Worm (Caenorhabditis elegans): Measurements from ENCODE around the gene T01G1.2.

T01G1.2 gene

DNA sequence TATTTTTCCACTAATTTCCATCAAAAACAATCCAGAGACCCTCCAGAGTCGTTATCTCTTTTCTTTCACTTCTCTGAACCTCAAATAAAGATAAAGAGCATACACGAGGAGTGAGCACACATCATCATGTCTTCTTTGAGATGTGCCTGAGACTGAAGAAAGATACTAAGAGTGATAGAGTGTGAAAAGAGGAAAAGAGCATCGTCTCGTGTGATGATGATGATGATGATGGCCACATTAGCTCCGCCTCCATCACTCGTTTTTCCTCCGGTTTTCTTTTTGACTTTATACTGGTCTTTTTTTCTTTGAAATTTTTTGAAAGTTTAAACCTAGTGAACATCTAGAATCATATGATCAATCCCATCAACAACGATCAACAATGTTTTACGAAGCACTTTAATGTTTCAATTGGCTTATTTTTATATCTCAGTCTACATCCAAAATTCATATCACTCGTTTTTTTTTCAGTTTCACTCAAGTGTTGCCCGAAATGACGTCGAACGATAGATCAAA, at the start of gene T01G1.2:
T01G1.2 (plus strand) TSS at position 463 of the 513 bp plus-strand sequence.
- TF ChIP-seq elt-3 (tag; optimal IDR thresholded peaks at IDR 0.05) (no peak), skn-1 (tag; optimal IDR thresholded peaks at IDR 0.05) (peak; percentile 29), elt-2 (tag; optimal IDR thresholded peaks at IDR 0.05) (no peak), hmg-11 (tag; optimal IDR thresholded peaks at IDR 0.05) (peak; percentile 15), lin-39 (tag; optimal IDR thresholded peaks at IDR 0.05) (peak; percentile 87), aly-2 (tag; optimal IDR thresholded peaks at IDR 0.05) (no peak), unc-62 (GFP tag; optimal IDR thresholded peaks at IDR 0.05) (no peak), elt-1 (tag; optimal IDR thresholded peaks at IDR 0.05) (peak; percentile 56), pha-4 (tag; optimal IDR thresholded peaks at IDR 0.05) (no peak), lin-15B (tag; optimal IDR thresholded peaks at IDR 0.05) (no peak), nfya-1 (tag; optimal IDR thresholded peaks at IDR 0.05; ENCODE audit: insufficient read depth) (peak; percentile 59), lsy-12 (tag; optimal IDR thresholded peaks at IDR 0.05) (no peak), sea-2 (GFP tag; optimal IDR thresholded peaks at IDR 0.05) (no peak), nhr-76 (tag; optimal IDR thresholded peaks at IDR 0.05) (no peak), ceh-82 (tag; optimal IDR thresholded peaks at IDR 0.05) (no peak), egl-5 (tag; optimal IDR thresholded peaks at IDR 0.05) (peak; percentile 62), daf-12 (tag; optimal IDR thresholded peaks at IDR 0.05) (no peak), nhr-25 (tag; optimal IDR thresholded peaks at IDR 0.05) (no peak)

DNA sequence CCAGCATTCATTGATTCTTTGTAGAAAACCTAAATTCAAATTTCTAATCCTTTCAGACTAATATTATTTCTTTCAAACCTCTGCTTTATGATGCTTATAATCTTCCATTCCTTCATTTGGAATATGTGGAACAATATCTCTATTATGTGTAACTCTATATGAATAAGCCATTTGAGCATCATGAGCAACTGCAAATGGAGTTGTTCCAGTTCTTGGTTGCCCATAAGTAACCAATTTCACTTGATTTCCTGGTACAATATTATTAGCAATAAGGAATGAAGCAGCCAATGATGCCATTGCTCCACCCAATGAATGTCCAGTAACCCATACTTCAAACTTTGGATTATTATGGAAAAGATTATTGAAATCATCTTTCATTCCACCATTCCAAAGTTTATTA, 49.2 kb upstream of the T01G1.2 start:
- TF ChIP-seq mdl-1 (tag; optimal IDR thresholded peaks at IDR 0.05) (no peak), skn-1 (tag; optimal IDR thresholded peaks at IDR 0.05) (no peak), jun-1 (tag; optimal IDR thresholded peaks at IDR 0.05) (no peak), nhr-43 (tag; optimal IDR thresholded peaks at IDR 0.05; ENCODE audit: poor library complexity, severe bottlenecking) (no peak), nhr-28 (tag; optimal IDR thresholded peaks at IDR 0.05) (no peak), lin-39 (tag; optimal IDR thresholded peaks at IDR 0.05) (no peak), fkh-10 (GFP tag; optimal IDR thresholded peaks at IDR 0.05) (no peak), nhr-237 (tag; optimal IDR thresholded peaks at IDR 0.05) (no peak)

DNA sequence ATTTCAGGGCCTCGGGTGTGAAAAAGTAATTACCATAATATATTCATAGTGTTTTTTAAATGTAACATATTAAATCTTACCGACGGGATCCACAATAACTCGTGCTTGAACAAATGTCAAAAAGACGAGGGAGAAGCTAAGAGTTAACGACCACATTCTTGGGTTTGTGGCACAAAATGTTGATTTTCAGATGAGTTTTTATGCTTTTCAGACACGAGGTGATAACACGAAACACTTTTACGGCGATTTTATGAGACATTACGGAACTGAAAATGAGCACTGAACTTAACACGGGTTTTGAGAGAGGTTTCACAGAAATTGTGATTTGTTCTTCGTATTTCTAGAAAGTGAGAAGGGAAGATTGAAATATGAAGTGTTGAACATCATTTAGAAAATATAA, 47.7 kb upstream of the T01G1.2 start, which contains the start of gene B0035.13:
B0035.13 (minus strand) TSS at position 173 of the 400 bp plus-strand sequence.
- TF ChIP-seq elt-2 (tag; optimal IDR thresholded peaks at IDR 0.05) (peak; percentile 61), ceh-28 (tag; optimal IDR thresholded peaks at IDR 0.05) (no peak)

DNA sequence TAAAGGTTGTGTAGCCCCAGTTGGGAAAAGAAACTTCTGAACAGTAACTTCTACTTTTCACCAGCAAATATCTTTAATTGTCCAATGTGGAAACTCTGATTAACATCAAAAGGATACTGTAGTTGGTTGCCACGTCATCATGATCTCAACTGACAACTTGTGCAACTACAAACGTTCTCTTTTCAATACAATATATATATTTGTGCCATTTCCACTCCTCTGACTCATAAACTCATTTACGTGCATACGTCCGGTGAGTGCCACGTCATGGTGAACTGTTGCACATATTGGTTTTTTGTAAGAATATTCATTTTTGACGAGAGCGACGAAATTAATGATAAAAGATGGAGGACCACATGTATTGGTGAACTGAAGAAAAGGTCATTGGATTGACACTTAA, 46.4 kb upstream of the T01G1.2 start:
- peak; percentile 16 for TF ChIP-seq pha-4 (tag; optimal IDR thresholded peaks at IDR 0.05)
- TF ChIP-seq lsy-12 (tag; optimal IDR thresholded peaks at IDR 0.05): peak; percentile 42
- no peak for TF ChIP-seq mdl-1 (tag; optimal IDR thresholded peaks at IDR 0.05)
- no peak for TF ChIP-seq ztf-11 (tag; optimal IDR thresholded peaks at IDR 0.05)
- TF ChIP-seq nhr-28 (tag; optimal IDR thresholded peaks at IDR 0.05): no peak
- TF ChIP-seq daf-12 (tag; optimal IDR thresholded peaks at IDR 0.05): no peak

DNA sequence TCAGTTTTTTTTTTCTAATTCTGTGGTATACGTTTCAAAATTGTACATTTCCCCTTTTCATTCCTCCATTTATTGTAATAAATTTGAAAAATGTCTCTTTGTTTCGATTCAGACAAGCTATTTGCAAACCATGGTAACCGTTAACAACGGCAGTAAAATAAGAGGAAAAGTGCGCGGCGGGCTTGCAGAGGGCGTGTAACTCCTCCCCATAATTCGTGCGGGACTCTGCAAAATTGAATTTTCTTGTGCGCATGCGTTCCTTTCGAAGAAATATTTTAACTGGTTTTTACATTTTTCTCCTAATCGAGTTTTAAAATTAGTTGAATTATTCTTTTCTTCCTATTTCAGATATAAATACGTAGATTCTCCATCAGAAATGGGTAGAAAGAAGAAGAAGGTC, 43.6 kb upstream of the T01G1.2 start, which contains the start of gene znf-207:
znf-207 (plus strand) TSS at position 349 of the 400 bp plus-strand sequence.
- no peak for TF ChIP-seq mdl-1 (tag; optimal IDR thresholded peaks at IDR 0.05)
- peak; percentile 26 for TF ChIP-seq snpc-4 (tag; optimal IDR thresholded peaks at IDR 0.05)
- TF ChIP-seq egl-27 (tag; optimal IDR thresholded peaks at IDR 0.05): no peak
- no peak for TF ChIP-seq jun-1 (tag; optimal IDR thresholded peaks at IDR 0.05)
- TF ChIP-seq pha-4 (tag; optimal IDR thresholded peaks at IDR 0.05): peak; percentile 56
- TF ChIP-seq eor-1 (tag; optimal IDR thresholded peaks at IDR 0.05): no peak
- no peak for TF ChIP-seq lsy-12 (tag; optimal IDR thresholded peaks at IDR 0.05)
- TF ChIP-seq lin-39 (tag; optimal IDR thresholded peaks at IDR 0.05): no peak
- peak; percentile 2 for TF ChIP-seq fkh-10 (GFP tag; optimal IDR thresholded peaks at IDR 0.05)
- no peak for TF ChIP-seq nhr-43 (tag; optimal IDR thresholded peaks at IDR 0.05; ENCODE audit: poor library complexity, severe bottlenecking)
- no peak for TF ChIP-seq fos-1 (tag; optimal IDR thresholded peaks at IDR 0.05)
- TF ChIP-seq nhr-23 (tag; optimal IDR thresholded peaks at IDR 0.05): peak; percentile 2
- peak; percentile 30 for TF ChIP-seq lin-15B (tag; optimal IDR thresholded peaks at IDR 0.05)
- no peak for TF ChIP-seq nhr-77 (tag; optimal IDR thresholded peaks at IDR 0.05)
- TF ChIP-seq elt-2 (tag; optimal IDR thresholded peaks at IDR 0.05): peak; percentile 7
- no peak for TF ChIP-seq nhr-12 (tag; optimal IDR thresholded peaks at IDR 0.05)
- TF ChIP-seq ztf-11 (tag; optimal IDR thresholded peaks at IDR 0.05): no peak
- no peak for TF ChIP-seq ceh-9 (tag; optimal IDR thresholded peaks at IDR 0.05)
- TF ChIP-seq nfya-1 (tag; optimal IDR thresholded peaks at IDR 0.05; ENCODE audit: insufficient read depth): peak; percentile 59
- TF ChIP-seq fkh-2 (tag; optimal IDR thresholded peaks at IDR 0.05): no peak
- TF ChIP-seq unc-39 (tag; optimal IDR thresholded peaks at IDR 0.05): no peak
- TF ChIP-seq nhr-76 (tag; optimal IDR thresholded peaks at IDR 0.05): no peak
- no peak for TF ChIP-seq mml-1 (tag; optimal IDR thresholded peaks at IDR 0.05)
- no peak for TF ChIP-seq ztf-4 (tag; optimal IDR thresholded peaks at IDR 0.05)
- no peak for TF ChIP-seq tbx-2 (tag; optimal IDR thresholded peaks at IDR 0.05)
- TF ChIP-seq unc-62 (GFP tag; optimal IDR thresholded peaks at IDR 0.05): no peak
- TF ChIP-seq hmg-11 (tag; optimal IDR thresholded peaks at IDR 0.05): peak; percentile 37
